Worm (Caenorhabditis elegans): ENCODE results near the gene Y57E12B.10.

- no peak for TF ChIP-seq unc-86 (tag; optimal IDR thresholded peaks at IDR 0.05)
- no peak for TF ChIP-seq nhr-11 (tag; optimal IDR thresholded peaks at IDR 0.05)
- TF ChIP-seq fkh-10 (GFP tag; optimal IDR thresholded peaks at IDR 0.05) = no peak
- TF ChIP-seq rnt-1 (tag; optimal IDR thresholded peaks at IDR 0.05) = no peak
- no peak for TF ChIP-seq ceh-22 (tag; optimal IDR thresholded peaks at IDR 0.05)
- TF ChIP-seq K02D7.2 (tag; optimal IDR thresholded peaks at IDR 0.05) = no peak
- no peak for TF ChIP-seq Y22D7AL.16 (tag; optimal IDR thresholded peaks at IDR 0.05)
- no peak for TF ChIP-seq nhr-232 (tag; optimal IDR thresholded peaks at IDR 0.05)
- no peak for TF ChIP-seq odd-2 (tag; optimal IDR thresholded peaks at IDR 0.05)
- TF ChIP-seq unc-42 (tag; optimal IDR thresholded peaks at IDR 0.05) = no peak
- peak; percentile 65 for TF ChIP-seq elt-2 (tag; optimal IDR thresholded peaks at IDR 0.05)
- TF ChIP-seq C38D4.7 (GFP tag; optimal IDR thresholded peaks at IDR 0.05) = no peak
- TF ChIP-seq pha-4 (tag; optimal IDR thresholded peaks at IDR 0.05) = no peak
- no peak for TF ChIP-seq lin-11 (tag; optimal IDR thresholded peaks at IDR 0.05)
Observed at ce11 chrV:6900173-6900638, 35.6 kb downstream of the Y57E12B.10 start, which contains the start of gene odc-1.
